Fruit fly (Drosophila melanogaster) whole organism, embryonic: ENCODE results near the gene CG33969.

ENCODE experiments used
- Atf3 ChIP-seq: fragments of 200-800 bp; sonication (Bioruptor generic); optimal IDR thresholded peaks from 3 replicates; lab custom pipeline; 2016; ENCODE audit warnings: missing biosample characterization, missing genetic modification characterization
- B-H1 ChIP-seq: fragments of 200-800 bp; sonication (Bioruptor generic); IDR thresholded peaks from 3 replicates; pipeline ENCODE4 v1.3.6; 2022; ENCODE audit warnings: missing biosample characterization, missing genetic modification characterization
- CG12219 ChIP-seq: fragments of 200-800 bp; sonication (Bioruptor generic); optimal IDR thresholded peaks from 3 replicates; lab custom pipeline; 2018; ENCODE audit warnings: missing biosample characterization, mild to moderate bottlenecking, missing genetic modification characterization
- CG12659 ChIP-seq: fragments of 200-800 bp; sonication (Bioruptor generic); optimal IDR thresholded peaks from 3 replicates; lab custom pipeline; 2017; ENCODE audit warnings: mild to moderate bottlenecking, missing biosample characterization, missing genetic modification reagents, missing genetic modification characterization
- CG12744 ChIP-seq: fragments of 200-800 bp; sonication (Bioruptor generic); optimal IDR thresholded peaks from 2 replicates; lab custom pipeline; 2016; ENCODE audit warnings: missing biosample characterization, missing genetic modification characterization
- CG13775 ChIP-seq: fragments of 200-800 bp; sonication (Bioruptor generic); optimal IDR thresholded peaks from 3 replicates; lab custom pipeline; 2017; ENCODE audit warnings: missing biosample characterization, mild to moderate bottlenecking, missing genetic modification characterization
- CG14710 ChIP-seq: fragments of 200-800 bp; sonication (Bioruptor generic); optimal IDR thresholded peaks from 3 replicates; lab custom pipeline; 2019; ENCODE audit warnings: missing biosample characterization, mild to moderate bottlenecking, missing genetic modification characterization, moderate library complexity
- CG1602 ChIP-seq: fragments of 200-800 bp; sonication (Bioruptor generic); optimal IDR thresholded peaks from 3 replicates; lab custom pipeline; 2016; ENCODE audit warnings: missing biosample characterization, missing genetic modification characterization
- CG17359 ChIP-seq: fragments of 200-800 bp; sonication (Bioruptor generic); optimal IDR thresholded peaks from 3 replicates; lab custom pipeline; 2018; ENCODE audit warnings: missing biosample characterization, mild to moderate bottlenecking, missing genetic modification characterization, moderate library complexity
- CG17568 ChIP-seq: fragments of 200-800 bp; sonication (Bioruptor generic); optimal IDR thresholded peaks from 2 replicates; lab custom pipeline; 2018; ENCODE audit warnings: missing biosample characterization, mild to moderate bottlenecking, missing genetic modification characterization, moderate library complexity
- CG2678 ChIP-seq: fragments of 200-800 bp; sonication (Bioruptor generic); optimal IDR thresholded peaks from 3 replicates; lab custom pipeline; 2019; ENCODE audit warnings: missing biosample characterization, mild to moderate bottlenecking, missing genetic modification characterization, moderate library complexity
- CG6272 ChIP-seq: fragments of 200-800 bp; sonication (Bioruptor generic); IDR thresholded peaks from 2 replicates; pipeline ENCODE4 v1.3.6; 2022; ENCODE audit warnings: missing biosample characterization, missing genetic modification characterization
- CG6689 ChIP-seq: fragments of 200-800 bp; sonication (Bioruptor generic); IDR thresholded peaks from 2 replicates; pipeline ENCODE4 v1.3.6; 2022; ENCODE audit warnings: missing biosample characterization, missing genetic modification characterization
- CG6791 ChIP-seq: fragments of 200-800 bp; sonication (Bioruptor generic); IDR thresholded peaks from 3 replicates; pipeline ENCODE4 v1.3.6; 2022; ENCODE audit warnings: missing biosample characterization, missing genetic modification characterization; ENCODE audit not compliant: partially characterized antibody
- CG8388 ChIP-seq: fragments of 200-800 bp; sonication (Bioruptor generic); optimal IDR thresholded peaks from 2 replicates; lab custom pipeline; 2019; ENCODE audit warnings: missing biosample characterization, mild to moderate bottlenecking, missing genetic modification characterization, moderate library complexity
- CG8478 ChIP-seq: fragments of >200 bp; optimal IDR thresholded peaks from 2 replicates; lab custom pipeline; 2018
- D19A ChIP-seq: fragments of 200-800 bp; optimal IDR thresholded peaks from 3 replicates; lab custom pipeline; 2019; ENCODE audit warnings: missing biosample characterization, mild to moderate bottlenecking, missing genetic modification characterization, moderate library complexity
- Fer2 ChIP-seq: fragments of 200-800 bp; sonication (Bioruptor generic); optimal IDR thresholded peaks from 2 replicates; lab custom pipeline; 2018; ENCODE audit warnings: missing biosample characterization, mild to moderate bottlenecking, missing genetic modification characterization, moderate library complexity
- H2.0 ChIP-seq: fragments of 200-800 bp; sonication (Bioruptor generic); IDR thresholded peaks from 2 replicates; pipeline ENCODE4 v1.3.6; 2022; ENCODE audit warnings: missing biosample characterization, missing genetic modification characterization
- Kr ChIP-seq: fragments of 200-800 bp; sonication (Bioruptor generic); optimal IDR thresholded peaks from 2 replicates; lab custom pipeline; 2017; ENCODE audit warnings: missing biosample characterization, mild to moderate bottlenecking, missing genetic modification characterization
- MESR4 ChIP-seq: fragments of 200-800 bp; sonication (Bioruptor generic); optimal IDR thresholded peaks from 2 replicates; lab custom pipeline; 2018; ENCODE audit warnings: missing biosample characterization, mild to moderate bottlenecking, missing genetic modification characterization, moderate library complexity
- Mad ChIP-seq: fragments of 200-800 bp; sonication (Bioruptor generic); optimal IDR thresholded peaks from 2 replicates; lab custom pipeline; 2016; ENCODE audit warnings: missing biosample characterization, missing genetic modification characterization
- Med ChIP-seq: fragments of 200-800 bp; sonication (Bioruptor generic); peaks from one replicate; lab custom pipeline; 2016; ENCODE audit warnings: missing biosample characterization, missing genetic modification characterization, mild to moderate bottlenecking, inconsistent platforms, moderate library complexity
- Myb ChIP-seq: fragments of 200-800 bp; sonication (Bioruptor generic); optimal IDR thresholded peaks from 2 replicates; lab custom pipeline; 2016; ENCODE audit warnings: missing biosample characterization, missing genetic modification characterization
- Opbp ChIP-seq: fragments of 200-800 bp; sonication (Bioruptor generic); IDR thresholded peaks from 3 replicates; pipeline ENCODE4 v1.3.6; 2022; ENCODE audit warnings: missing biosample characterization, missing genetic modification characterization; ENCODE audit not compliant: partially characterized antibody
- Sry-β ChIP-seq: fragments of 200-800 bp; sonication (Bioruptor generic); optimal IDR thresholded peaks from 2 replicates; lab custom pipeline; 2018; ENCODE audit warnings: missing biosample characterization, mild to moderate bottlenecking, missing genetic modification characterization, moderate library complexity
- Sry-δ ChIP-seq: fragments of 200-800 bp; sonication (Bioruptor generic); optimal IDR thresholded peaks from 2 replicates; lab custom pipeline; 2016; ENCODE audit warnings: missing biosample characterization, missing genetic modification characterization
- Trl ChIP-seq, 3 experiments: fragments of >200 bp in 2 of 3; fragments of 200-800 bp in 1 of 3; sonication (Bioruptor generic) in 1 of 3; optimal IDR thresholded peaks; 2 replicates in 1 of 3; 3 replicates in 2 of 3; lab custom pipeline; 2016 to 2017; ENCODE audit warnings: missing biosample characterization in 1 of 3, missing genetic modification characterization in 1 of 3
- ac ChIP-seq: fragments of 200-800 bp; sonication (Bioruptor generic); optimal IDR thresholded peaks from 3 replicates; lab custom pipeline; 2017; ENCODE audit warnings: missing biosample characterization, mild to moderate bottlenecking, missing genetic modification characterization
- btn ChIP-seq: fragments of 200-800 bp; sonication (Bioruptor generic); optimal IDR thresholded peaks from 2 replicates; lab custom pipeline; 2016; ENCODE audit warnings: missing biosample characterization, missing genetic modification characterization
- cad ChIP-seq: fragments of >200 bp; optimal IDR thresholded peaks from 2 replicates; lab custom pipeline; 2017; ENCODE audit warnings: missing biosample characterization, missing genetic modification characterization
- cato ChIP-seq: fragments of 200-800 bp; sonication (Bioruptor generic); optimal IDR thresholded peaks from 2 replicates; lab custom pipeline; 2016; ENCODE audit warnings: missing biosample characterization, missing genetic modification characterization, borderline replicate concordance
- chinmo ChIP-seq: fragments of 200-800 bp; sonication (Bioruptor generic); IDR thresholded peaks from 4 replicates; pipeline ENCODE4 v1.3.6; 2022; ENCODE audit warnings: missing biosample characterization, missing genetic modification characterization; ENCODE audit not compliant: partially characterized antibody
- ci ChIP-seq: fragments of 200-800 bp; sonication (Bioruptor generic); IDR thresholded peaks from 3 replicates; pipeline ENCODE4 v1.3.6; 2022; ENCODE audit warnings: missing biosample characterization, missing genetic modification characterization
- dmrt99B ChIP-seq: fragments of 200-800 bp; sonication (Bioruptor generic); optimal IDR thresholded peaks from 2 replicates; lab custom pipeline; 2018; ENCODE audit warnings: missing biosample characterization, mild to moderate bottlenecking, missing genetic modification characterization, moderate library complexity
- gem ChIP-seq: fragments of 200-800 bp; sonication (Bioruptor generic); optimal IDR thresholded peaks from 2 replicates; lab custom pipeline; 2019; ENCODE audit warnings: missing biosample characterization, mild to moderate bottlenecking, missing genetic modification characterization, moderate library complexity
- hbn ChIP-seq: fragments of 200-800 bp; sonication (Bioruptor generic); IDR thresholded peaks from 2 replicates; pipeline ENCODE4 v1.3.6; 2022; ENCODE audit warnings: missing biosample characterization, missing genetic modification characterization; ENCODE audit not compliant: partially characterized antibody
- inv ChIP-seq: fragments of 200-800 bp; sonication (Bioruptor generic); IDR thresholded peaks from 2 replicates; pipeline ENCODE4 v1.3.6; 2022; ENCODE audit warnings: missing biosample characterization, missing genetic modification characterization; ENCODE audit not compliant: partially characterized antibody
- jumu ChIP-seq: fragments of 200-800 bp; sonication (Bioruptor generic); optimal IDR thresholded peaks from 3 replicates; lab custom pipeline; 2016; ENCODE audit warnings: missing biosample characterization, missing genetic modification characterization
- nom ChIP-seq: fragments of 200-800 bp; sonication (Bioruptor generic); optimal IDR thresholded peaks from 2 replicates; lab custom pipeline; 2017; ENCODE audit warnings: missing biosample characterization, missing genetic modification characterization, mild to moderate bottlenecking, moderate library complexity, missing genetic modification reagents
- row ChIP-seq: fragments of 200-800 bp; sonication (Bioruptor generic); IDR thresholded peaks from 3 replicates; pipeline ENCODE4 v1.3.6; 2022; ENCODE audit warnings: missing biosample characterization, missing genetic modification characterization
- salm ChIP-seq: fragments of 200-800 bp; sonication (Bioruptor generic); optimal IDR thresholded peaks from 2 replicates; lab custom pipeline; 2018; ENCODE audit warnings: missing biosample characterization, mild to moderate bottlenecking, missing genetic modification characterization
- sd ChIP-seq: fragments of 200-800 bp; sonication (Bioruptor generic); optimal IDR thresholded peaks from 3 replicates; lab custom pipeline; 2018; ENCODE audit warnings: missing biosample characterization, mild to moderate bottlenecking, missing genetic modification characterization, moderate library complexity
- sens ChIP-seq: fragments of 200-800 bp; sonication (Bioruptor generic); peaks from one replicate; lab custom pipeline; 2016; ENCODE audit warnings: missing biosample characterization, missing genetic modification characterization
- sens-2 ChIP-seq: fragments of 200-800 bp; sonication (Bioruptor generic); IDR thresholded peaks from 2 replicates; pipeline ENCODE4 v1.3.6; 2022; ENCODE audit warnings: missing biosample characterization, missing genetic modification characterization
- sqz ChIP-seq: fragments of 200-800 bp; sonication (Bioruptor generic); optimal IDR thresholded peaks from 3 replicates; lab custom pipeline; 2018; ENCODE audit warnings: missing biosample characterization, mild to moderate bottlenecking, missing genetic modification characterization
- sug ChIP-seq: fragments of 200-800 bp; optimal IDR thresholded peaks from 2 replicates; lab custom pipeline; 2019; ENCODE audit warnings: missing biosample characterization, mild to moderate bottlenecking, missing genetic modification characterization, moderate library complexity
- unc-4 ChIP-seq: fragments of 200-800 bp; sonication (Bioruptor generic); IDR thresholded peaks from 2 replicates; pipeline ENCODE4 v1.3.6; 2022; ENCODE audit warnings: missing biosample characterization, missing genetic modification characterization; ENCODE audit not compliant: partially characterized antibody

CG33969 gene

dm6 chr3L:20403493-20404379 is 10.4 kb upstream of the CG33969 start:
- TF ChIP-seq inv (GFP tag; lab: Robert Waterston, UW): no peak
- no peak for TF ChIP-seq Mad (GFP tag; lab: Kevin White, UChicago)
- TF ChIP-seq row: peak; percentile 27; the same call in 1 of the 3 replicates
- no peak for TF ChIP-seq sug (tag; lab: Kevin White, UChicago)
- no peak for TF ChIP-seq CG12219 (GFP tag; lab: Kevin White, UChicago)
- no peak for TF ChIP-seq sens-2 (GFP tag; lab: Robert Waterston, UW)
- TF ChIP-seq nom (GFP tag; lab: Kevin White, UChicago): peak; percentile 22
- no peak for TF ChIP-seq B-H1 (GFP tag; lab: Robert Waterston, UW)
- no peak for TF ChIP-seq CG12744 (GFP tag; lab: Kevin White, UChicago)
- no peak for TF ChIP-seq Atf3
- TF ChIP-seq D19A (tag; lab: Kevin White, UChicago): peak; percentile 17
- no peak for TF ChIP-seq hbn (GFP tag; lab: Robert Waterston, UW)
- peak; percentile 21 for TF ChIP-seq Myb (GFP tag; lab: Kevin White, UChicago)
- TF ChIP-seq CG6272 (GFP tag; lab: Robert Waterston, UW): no peak
- TF ChIP-seq CG8478 (lab: Kevin White, UChicago): no peak
- no peak for TF ChIP-seq jumu (GFP tag; lab: Kevin White, UChicago)
- no peak for TF ChIP-seq cad (GFP tag; lab: Kevin White, UChicago)
- peak; percentile 66; the same call in 1 of the 4 replicates for TF ChIP-seq chinmo (GFP tag; lab: Robert Waterston, UW)
- TF ChIP-seq Sry-δ: no peak
- no peak for TF ChIP-seq CG17568 (GFP tag; lab: Kevin White, UChicago)
- TF ChIP-seq CG8388 (GFP tag; lab: Kevin White, UChicago): no peak
- TF ChIP-seq gem: peak; percentile 9
- TF ChIP-seq dmrt99B (tag; lab: Kevin White, UChicago): no peak
- no peak for TF ChIP-seq Sry-β (GFP tag; lab: Kevin White, UChicago)
- TF ChIP-seq Med: peak; percentile 68
- no peak for TF ChIP-seq H2.0 (GFP tag; lab: Robert Waterston, UW)
- no peak for TF ChIP-seq salm (tag; lab: Kevin White, UChicago)
- no peak for TF ChIP-seq cato
- peak; percentile 69 for TF ChIP-seq sens (GFP tag; lab: Kevin White, UChicago)
- no peak for TF ChIP-seq Trl (optimal IDR thresholded peaks at IDR 0.05; lab: Kevin White, UChicago)
- no peak for TF ChIP-seq Trl (GFP tag; optimal IDR thresholded peaks at IDR 0.05; lab: Kevin White, UChicago)
- peak; percentile 15 for TF ChIP-seq CG13775
- no peak for TF ChIP-seq CG1602 (GFP tag; lab: Kevin White, UChicago)
- TF ChIP-seq sqz (GFP tag; lab: Kevin White, UChicago): peak; percentile 9
- TF ChIP-seq CG12659 (GFP tag; lab: Kevin White, UChicago): no peak
- no peak for TF ChIP-seq MESR4 (GFP tag; lab: Kevin White, UChicago)
- TF ChIP-seq CG17359 (tag; lab: Kevin White, UChicago): no peak
- TF ChIP-seq CG2678 (tag; lab: Kevin White, UChicago): no peak
- TF ChIP-seq CG6791 (GFP tag; lab: Robert Waterston, UW): no peak
- TF ChIP-seq Fer2 (tag; lab: Kevin White, UChicago): no peak
- TF ChIP-seq btn (GFP tag; lab: Kevin White, UChicago): no peak
- peak; percentile 20; the same call in 1 of the 2 replicates for TF ChIP-seq CG6689 (GFP tag; lab: Robert Waterston, UW)
- TF ChIP-seq ac: no peak
- TF ChIP-seq ci: 0 out of 3 replicates have a peak, but pooled peaks have one; percentile 27
- no peak for TF ChIP-seq Opbp (GFP tag; lab: Robert Waterston, UW)
- TF ChIP-seq unc-4: no peak
- TF ChIP-seq Kr (GFP tag; lab: Kevin White, UChicago): no peak
- TF ChIP-seq sd: no peak
- TF ChIP-seq CG14710 (tag; lab: Kevin White, UChicago): no peak
